Fruit fly (Drosophila melanogaster): ENCODE data around the gene CG6980.

- TF ChIP-seq pan (optimal IDR thresholded peaks at IDR 0.05) (no peak), Dll (optimal IDR thresholded peaks at IDR 0.05) (no peak), usp (GFP tag; optimal IDR thresholded peaks at IDR 0.05) (no peak)
Measured at dm6 chr3R:24798595-24798994, 8.8 kb upstream of the CG6980 start.

Measured in whole organism.